Worm (Caenorhabditis elegans) whole organism, L3 larva: Measurements from ENCODE around the gene D2096.13.

Experiments used
- R02D3.7 ChIP-seq: fragments of 150-350 bp; optimal IDR thresholded peaks from 2 replicates; lab custom pipeline; 2014; ENCODE audit warnings: missing biosample characterization, missing genetic modification characterization
- ama-1 ChIP-seq: fragments of 150-350 bp; optimal IDR thresholded peaks from 2 replicates; lab custom pipeline; 2018
- egl-27 ChIP-seq: sonication (generic microtip); optimal IDR thresholded peaks from 4 replicates; lab custom pipeline; 2017; ENCODE audit warnings: missing biosample characterization, missing genetic modification reagents, missing genetic modification characterization
- fkh-10 ChIP-seq: sonication (generic microtip); optimal IDR thresholded peaks from 2 replicates; lab custom pipeline; 2017; ENCODE audit warnings: missing biosample characterization, missing genetic modification reagents, missing genetic modification characterization
- fos-1 ChIP-seq: fragments of 150-350 bp; optimal IDR thresholded peaks from 2 replicates; lab custom pipeline; 2014; ENCODE audit warnings: missing biosample characterization, missing genetic modification characterization
- mml-1 ChIP-seq: fragments of 150-350 bp; sonication (generic microtip); optimal IDR thresholded peaks from 3 replicates; lab custom pipeline; 2014; ENCODE audit warnings: missing biosample characterization, missing genetic modification characterization
- nhr-12 ChIP-seq: fragments of 150-350 bp; optimal IDR thresholded peaks from 2 replicates; lab custom pipeline; 2014; ENCODE audit warnings: missing biosample characterization, missing genetic modification characterization
- nhr-43 ChIP-seq: sonication (generic microtip); optimal IDR thresholded peaks from 2 replicates; lab custom pipeline; 2016; ENCODE audit warnings: mild to moderate bottlenecking, missing genetic modification characterization, missing compliant biosample characterization; ENCODE audit not compliant: poor library complexity, severe bottlenecking
- nhr-77 ChIP-seq: fragments of 150-350 bp; optimal IDR thresholded peaks from 2 replicates; lab custom pipeline; 2014; ENCODE audit warnings: missing biosample characterization, missing genetic modification characterization
- pqm-1 ChIP-seq: fragments of 150-350 bp; optimal IDR thresholded peaks from 2 replicates; lab custom pipeline; 2017; ENCODE audit warnings: missing biosample characterization, missing genetic modification characterization, inconsistent platforms
- snpc-4 ChIP-seq: fragments of 150-350 bp; optimal IDR thresholded peaks from 2 replicates; lab custom pipeline; 2014; ENCODE audit warnings: missing biosample characterization, missing genetic modification characterization
- zag-1 ChIP-seq: fragments of 150-350 bp; optimal IDR thresholded peaks from 2 replicates; lab custom pipeline; 2014; ENCODE audit warnings: missing biosample characterization, missing genetic modification characterization
- ztf-11 ChIP-seq: fragments of 150-350 bp; optimal IDR thresholded peaks from 2 replicates; lab custom pipeline; 2014; ENCODE audit warnings: missing biosample characterization, missing genetic modification characterization

ce11 chrIV:8385662-8386061 is 27.3 kb upstream of the D2096.13 start:
- no peak for TF ChIP-seq snpc-4
- TF ChIP-seq nhr-77 (tag; lab: Kevin White, UChicago) = no peak
- no peak for TF ChIP-seq R02D3.7 (tag; lab: Kevin White, UChicago)
- no peak for TF ChIP-seq egl-27 (tag; lab: Kevin White, UChicago)
- TF ChIP-seq ama-1 = no peak
- TF ChIP-seq fos-1 = no peak
- TF ChIP-seq nhr-12 (tag; lab: Kevin White, UChicago) = no peak
- TF ChIP-seq pqm-1 (tag; lab: Kevin White, UChicago) = no peak
- no peak for TF ChIP-seq nhr-43
- TF ChIP-seq fkh-10 = no peak
- TF ChIP-seq ztf-11 (tag; lab: Kevin White, UChicago) = no peak
- no peak for TF ChIP-seq mml-1
- no peak for TF ChIP-seq zag-1 (tag; lab: Kevin White, UChicago)
